Fruit fly (Drosophila melanogaster): ENCODE data around the gene CG17129.
A peak's percentile ranks its signal among the peaks of the same experiment; 100 is the strongest.

Gene CG17129

DNA sequence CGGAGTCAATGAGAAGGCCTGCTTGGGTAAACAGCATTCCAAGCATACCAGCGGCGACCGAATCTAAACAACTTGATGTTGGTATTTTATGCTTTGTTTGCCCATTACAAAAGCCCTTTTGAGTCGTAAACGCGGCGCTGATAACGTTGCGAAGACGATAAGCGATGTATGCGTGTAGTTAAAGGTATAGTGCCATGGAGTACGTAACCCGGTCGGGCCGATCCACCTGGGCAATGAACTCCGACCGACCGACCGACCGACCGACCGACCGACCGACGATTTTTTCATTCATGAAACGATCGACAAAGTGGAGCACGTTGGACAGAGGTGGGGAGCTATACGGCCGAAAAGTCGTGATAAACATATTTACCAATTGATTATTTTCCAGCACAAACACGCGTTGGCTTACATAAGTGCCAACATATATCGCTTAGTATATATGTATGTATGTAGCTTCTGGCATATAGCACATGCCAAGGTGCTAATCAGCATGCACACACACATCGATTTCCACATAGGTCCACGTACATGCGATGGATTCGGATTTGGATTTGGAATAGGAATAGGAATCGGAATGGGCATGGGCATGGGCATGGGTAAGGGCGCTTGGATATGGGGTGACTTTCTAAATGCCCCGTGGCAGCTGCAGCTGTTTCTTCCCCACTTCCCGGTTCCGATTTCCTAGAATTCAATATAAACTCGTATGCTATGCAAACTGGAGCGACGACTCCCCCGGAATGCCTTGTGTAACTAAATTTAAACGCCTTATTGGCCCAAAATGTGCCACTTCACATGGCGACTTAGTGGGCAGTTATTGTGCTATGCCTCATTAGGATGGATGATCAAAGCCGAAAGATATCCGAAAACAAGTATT, 37.0 kb downstream of the CG17129 start (continued):
- TF ChIP-seq HmgZ (tag; optimal IDR thresholded peaks at IDR 0.05): peak; percentile 8
- TF ChIP-seq odd (GFP tag; optimal IDR thresholded peaks at IDR 0.05): peak; percentile 68
- TF ChIP-seq CG15696 (tag; optimal IDR thresholded peaks at IDR 0.05): peak; percentile 22
- TF ChIP-seq cas (GFP tag; IDR thresholded peaks at IDR 0.05): 0 out of 2 replicates have a peak, but pooled peaks have one; percentile 7
- TF ChIP-seq al (GFP tag; IDR thresholded peaks at IDR 0.05): no peak
- no peak for TF ChIP-seq CG14860 (GFP tag; IDR thresholded peaks at IDR 0.05; ENCODE audit: partially characterized antibody)
- no peak for TF ChIP-seq CG14667 (GFP tag; IDR thresholded peaks at IDR 0.05)
- peak; percentile 26 for TF ChIP-seq ATbp (GFP tag; optimal IDR thresholded peaks at IDR 0.05)
- TF ChIP-seq HLH4C (GFP tag; IDR thresholded peaks at IDR 0.05; ENCODE audit: partially characterized antibody): 0 out of 3 replicates have a peak, but pooled peaks have one; percentile 20
- 0 out of 2 replicates have a peak, but pooled peaks have one; percentile 20 for TF ChIP-seq CG13287 (GFP tag; IDR thresholded peaks at IDR 0.05; ENCODE audit: partially characterized antibody)
- peak; percentile 35 for TF ChIP-seq btn (GFP tag; optimal IDR thresholded peaks at IDR 0.05)
- peak; percentile 79 for TF ChIP-seq Med (GFP tag)
- peak; percentile 44 for TF ChIP-seq CG7786 (GFP tag; optimal IDR thresholded peaks at IDR 0.05)
- no peak for TF ChIP-seq Gug (GFP tag; IDR thresholded peaks at IDR 0.05)
- TF ChIP-seq Hr78 (GFP tag; optimal IDR thresholded peaks at IDR 0.05): peak in 1 of 2 experiments; percentile 98
- peak; percentile 14 for TF ChIP-seq caup (GFP tag; optimal IDR thresholded peaks at IDR 0.05; ENCODE audit: severe bottlenecking)
- TF ChIP-seq gsb (GFP tag; IDR thresholded peaks at IDR 0.05): no peak
- peak; percentile 45 for TF ChIP-seq CG3407 (GFP tag; optimal IDR thresholded peaks at IDR 0.05)
- peak; percentile 56 for TF ChIP-seq cg (GFP tag; optimal IDR thresholded peaks at IDR 0.05)
- no peak for TF ChIP-seq ac (GFP tag; optimal IDR thresholded peaks at IDR 0.05)
- TF ChIP-seq CG33213 (GFP tag; optimal IDR thresholded peaks at IDR 0.05): peak; percentile 44
- TF ChIP-seq Optix (GFP tag; IDR thresholded peaks at IDR 0.05): 0 out of 3 replicates have a peak, but pooled peaks have one; percentile 39
- peak; percentile 44 for TF ChIP-seq CG17568 (GFP tag; optimal IDR thresholded peaks at IDR 0.05)
- no peak for TF ChIP-seq cad (GFP tag; optimal IDR thresholded peaks at IDR 0.05)
- TF ChIP-seq ash1 (GFP tag; optimal IDR thresholded peaks at IDR 0.05): no peak
- TF ChIP-seq CG7556 (GFP tag; optimal IDR thresholded peaks at IDR 0.05): peak; percentile 18
- TF ChIP-seq CG2116 (GFP tag; optimal IDR thresholded peaks at IDR 0.05): peak; percentile 0
- peak; percentile 14; the same call in 1 of the 2 replicates for TF ChIP-seq Awh (GFP tag; IDR thresholded peaks at IDR 0.05)
- TF ChIP-seq CG4328 (GFP tag; optimal IDR thresholded peaks at IDR 0.05): peak; percentile 40
- TF ChIP-seq CrebB (tag; optimal IDR thresholded peaks at IDR 0.05): peak; percentile 70
- TF ChIP-seq CG4730 (GFP tag; IDR thresholded peaks at IDR 0.05): no peak
- peak; percentile 93 for TF ChIP-seq CG2199 (GFP tag; IDR thresholded peaks at IDR 0.05)
- TF ChIP-seq CG17359 (tag; optimal IDR thresholded peaks at IDR 0.05): no peak
- TF ChIP-seq hkb (optimal IDR thresholded peaks at IDR 0.05): no peak
- TF ChIP-seq hkb (GFP tag; IDR thresholded peaks at IDR 0.05): 0 out of 2 replicates have a peak, but pooled peaks have one; percentile 24
- TF ChIP-seq Myb (GFP tag; optimal IDR thresholded peaks at IDR 0.05): no peak

DNA sequence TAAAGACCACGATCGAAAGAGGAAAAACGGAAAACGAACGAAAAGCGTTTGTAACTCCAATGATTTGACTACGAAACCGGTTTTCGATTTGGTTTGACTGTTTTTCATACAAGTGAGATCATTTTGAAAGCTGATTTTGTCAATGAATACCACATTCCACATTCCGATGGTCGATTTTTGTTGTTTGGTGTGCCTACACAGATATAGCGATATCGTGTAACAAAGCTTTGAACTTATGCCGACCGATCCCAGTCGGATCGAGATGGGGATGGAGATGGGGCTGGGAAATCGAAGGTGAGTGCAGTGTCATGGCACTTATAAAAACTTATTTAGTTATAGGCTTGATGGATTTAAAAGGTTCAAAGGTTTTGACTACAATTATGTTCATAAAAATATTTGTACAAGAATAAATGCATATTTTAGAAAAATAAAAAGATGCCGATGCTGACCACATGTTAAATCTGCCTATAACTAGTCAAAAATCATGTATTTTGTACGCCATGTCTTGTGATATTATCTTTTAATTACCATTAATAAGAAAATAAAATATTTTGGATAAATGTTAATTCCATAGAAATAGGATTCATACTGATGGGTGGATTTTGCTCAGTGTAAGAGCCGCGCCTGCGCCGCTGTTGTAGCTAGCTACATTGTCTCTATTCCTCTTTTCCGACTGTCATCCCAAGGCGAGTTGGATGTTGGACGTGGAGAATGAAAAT, 37.8 kb downstream of the CG17129 start:
- peak; percentile 81 for TF ChIP-seq phol (tag; optimal IDR thresholded peaks at IDR 0.05)
- peak; percentile 24 for TF ChIP-seq CG3407 (GFP tag; optimal IDR thresholded peaks at IDR 0.05)
- peak; percentile 35 for TF ChIP-seq CG2120 (GFP tag; optimal IDR thresholded peaks at IDR 0.05)
- peak; percentile 81 for TF ChIP-seq Sox100B (GFP tag; optimal IDR thresholded peaks at IDR 0.05)
- TF ChIP-seq Bdp1 (GFP tag; optimal IDR thresholded peaks at IDR 0.05): no peak
- TF ChIP-seq CG13775 (GFP tag; optimal IDR thresholded peaks at IDR 0.05): peak; percentile 58
- no peak for TF ChIP-seq CG10321 (GFP tag; IDR thresholded peaks at IDR 0.05)
- no peak for TF ChIP-seq pan (optimal IDR thresholded peaks at IDR 0.05)
- TF ChIP-seq pan (GFP tag; optimal IDR thresholded peaks at IDR 0.05 in 1 of 2, IDR thresholded peaks at IDR 0.05 in 1 of 2): peak in 1 of 2 experiments; percentile 22
- TF ChIP-seq Taf1 (GFP tag; IDR thresholded peaks at IDR 0.05): no peak
- TF ChIP-seq CG18619 (GFP tag; optimal IDR thresholded peaks at IDR 0.05): peak; percentile 51
- no peak for TF ChIP-seq D (optimal IDR thresholded peaks at IDR 0.05)
- TF ChIP-seq D (GFP tag; optimal IDR thresholded peaks at IDR 0.05): peak; percentile 54
- peak; percentile 45 for TF ChIP-seq CG17359 (tag; optimal IDR thresholded peaks at IDR 0.05)
- peak; percentile 72 for TF ChIP-seq Sox102F (GFP tag; optimal IDR thresholded peaks at IDR 0.05)
